Worm (Caenorhabditis elegans): ENCODE results near the gene slcf-1.

DNA sequence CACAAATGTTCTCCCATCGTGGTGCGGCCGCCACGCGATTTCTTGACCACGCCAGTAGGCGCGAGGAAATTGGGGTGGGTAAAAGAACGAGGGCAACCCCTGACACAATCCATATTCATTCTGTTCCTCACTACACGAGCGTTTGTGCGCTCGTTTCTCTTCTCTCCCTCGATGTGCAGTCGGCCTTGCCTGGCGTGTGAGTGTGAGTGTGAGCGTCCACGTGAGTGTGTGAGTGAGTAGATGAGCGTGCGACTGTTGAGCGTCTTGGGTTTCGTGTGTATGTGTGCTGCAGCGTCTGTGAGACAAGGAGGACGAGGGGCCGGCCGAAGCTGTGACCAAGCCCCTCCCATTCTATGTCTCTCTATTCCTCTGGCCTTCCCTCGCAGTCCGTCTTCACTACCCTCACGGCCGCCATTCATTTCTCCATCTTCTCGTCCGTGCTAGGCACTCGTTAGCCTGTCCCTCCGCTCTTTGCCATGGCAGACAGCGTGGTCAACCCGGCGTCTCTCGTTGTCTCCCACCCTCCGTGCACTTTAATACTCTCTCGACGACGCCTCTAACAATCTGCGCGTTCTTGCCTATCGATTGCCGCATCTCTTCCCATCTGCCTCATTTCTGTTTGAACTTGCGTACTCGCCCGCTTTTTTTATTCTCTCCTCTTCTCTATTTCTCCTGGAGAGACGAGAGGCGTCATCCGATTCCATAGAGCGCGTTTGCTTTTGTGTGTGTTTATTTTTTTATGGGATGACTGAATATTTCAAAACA lies 39.5 kb downstream of the slcf-1 start:
- TF ChIP-seq pha-4 (tag; optimal IDR thresholded peaks at IDR 0.05) = peak; percentile 70
- TF ChIP-seq snpc-4 (tag; optimal IDR thresholded peaks at IDR 0.05) = no peak
- peak; percentile 79 for TF ChIP-seq sptf-1 (tag; optimal IDR thresholded peaks at IDR 0.05)
- TF ChIP-seq elt-1 (tag; optimal IDR thresholded peaks at IDR 0.05; ENCODE audit: borderline replicate concordance, insufficient read depth) = peak; percentile 9
- TF ChIP-seq nhr-28 (tag; optimal IDR thresholded peaks at IDR 0.05) = no peak
- TF ChIP-seq unc-62 (GFP tag; optimal IDR thresholded peaks at IDR 0.05) = peak; percentile 54
- TF ChIP-seq lsy-2 (tag; optimal IDR thresholded peaks at IDR 0.05) = peak; percentile 54
- TF ChIP-seq zip-8 (tag; optimal IDR thresholded peaks at IDR 0.05) = peak; percentile 26
